Fruit fly (Drosophila melanogaster) whole organism, embryonic: Measurements from ENCODE around the gene ph-p.
A peak's percentile ranks its signal among the peaks of the same experiment; 100 is the strongest.

ENCODE experiments used
- CG1024 ChIP-seq: fragments of 200-800 bp; sonication (Bioruptor generic); IDR thresholded peaks from 2 replicates; pipeline ENCODE4 v1.3.6; 2022; ENCODE audit warnings: missing biosample characterization, missing genetic modification characterization
- CG10565 ChIP-seq: fragments of 200-800 bp; sonication (Bioruptor generic); optimal IDR thresholded peaks from 3 replicates; lab custom pipeline; 2016; ENCODE audit warnings: missing biosample characterization, mild to moderate bottlenecking, missing genetic modification characterization
- CG11398 ChIP-seq: fragments of 200-800 bp; sonication (Bioruptor generic); optimal IDR thresholded peaks from 2 replicates; lab custom pipeline; 2016; ENCODE audit warnings: missing biosample characterization, missing genetic modification characterization
- CG12744 ChIP-seq: fragments of 200-800 bp; sonication (Bioruptor generic); optimal IDR thresholded peaks from 2 replicates; lab custom pipeline; 2016; ENCODE audit warnings: missing biosample characterization, missing genetic modification characterization
- CG13424 ChIP-seq: fragments of 200-800 bp; sonication (Bioruptor generic); optimal IDR thresholded peaks from 2 replicates; lab custom pipeline; 2019; ENCODE audit warnings: missing biosample characterization, mild to moderate bottlenecking, missing genetic modification characterization, moderate library complexity
- CG15011 ChIP-seq: fragments of 200-800 bp; sonication (Bioruptor generic); optimal IDR thresholded peaks from 3 replicates; lab custom pipeline; 2018; ENCODE audit warnings: missing biosample characterization, mild to moderate bottlenecking, missing genetic modification characterization
- CG17612 ChIP-seq: fragments of 200-800 bp; sonication (Bioruptor generic); IDR thresholded peaks from 2 replicates; pipeline ENCODE4 v1.3.6; 2022; ENCODE audit warnings: missing biosample characterization, missing genetic modification characterization
- CG32772 ChIP-seq: fragments of 200-800 bp; sonication (Bioruptor generic); IDR thresholded peaks from 2 replicates; pipeline ENCODE4 v1.3.6; 2022; ENCODE audit warnings: missing biosample characterization, missing genetic modification characterization
- CG34224 ChIP-seq: fragments of 200-800 bp; sonication (Bioruptor generic); IDR thresholded peaks from 3 replicates; pipeline ENCODE4 v1.3.6; 2022; ENCODE audit warnings: missing biosample characterization, missing genetic modification characterization; ENCODE audit not compliant: partially characterized antibody
- CG34376 ChIP-seq: fragments of 200-800 bp; sonication (Bioruptor generic); optimal IDR thresholded peaks from 2 replicates; lab custom pipeline; 2018; ENCODE audit warnings: missing biosample characterization, mild to moderate bottlenecking, missing genetic modification characterization
- CG6813 ChIP-seq: fragments of 200-800 bp; sonication (Bioruptor generic); optimal IDR thresholded peaks from 2 replicates; lab custom pipeline; 2017; ENCODE audit warnings: missing biosample characterization, missing genetic modification characterization, mild to moderate bottlenecking, moderate library complexity, missing genetic modification reagents
- CG7357 ChIP-seq: fragments of 200-800 bp; sonication (Bioruptor generic); IDR thresholded peaks from 3 replicates; pipeline ENCODE4 v1.3.6; 2022; ENCODE audit warnings: missing biosample characterization, missing genetic modification characterization
- CG8388 ChIP-seq: fragments of 200-800 bp; sonication (Bioruptor generic); optimal IDR thresholded peaks from 2 replicates; lab custom pipeline; 2019; ENCODE audit warnings: missing biosample characterization, mild to moderate bottlenecking, missing genetic modification characterization, moderate library complexity
- CG9876 ChIP-seq: fragments of 200-800 bp; sonication (Bioruptor generic); optimal IDR thresholded peaks from 2 replicates; lab custom pipeline; 2016; ENCODE audit warnings: missing biosample characterization, missing genetic modification characterization
- CG9932 ChIP-seq: fragments of 200-800 bp; sonication (Bioruptor generic); IDR thresholded peaks from 2 replicates; pipeline ENCODE4 v1.3.6; 2022; ENCODE audit warnings: missing biosample characterization, missing genetic modification characterization
- CrebB ChIP-seq: fragments of 200-800 bp; sonication (Bioruptor generic); optimal IDR thresholded peaks from 3 replicates; lab custom pipeline; 2018; ENCODE audit warnings: missing biosample characterization, mild to moderate bottlenecking, missing genetic modification characterization
- Dfd ChIP-seq, 2 experiments: fragments of >200 bp; optimal IDR thresholded peaks; 2 replicates each; lab custom pipeline; 2017; ENCODE audit warnings: missing biosample characterization in 2 of 2, missing genetic modification characterization in 2 of 2
- Dll ChIP-seq: fragments of 200-800 bp; sonication (Bioruptor generic); IDR thresholded peaks from 4 replicates; pipeline ENCODE4 v1.3.6; 2022; ENCODE audit warnings: missing biosample characterization, missing genetic modification characterization; ENCODE audit not compliant: partially characterized antibody
- Elba2 ChIP-seq: fragments of 200-800 bp; sonication (Bioruptor generic); optimal IDR thresholded peaks from 3 replicates; lab custom pipeline; 2016; ENCODE audit warnings: missing biosample characterization, missing genetic modification characterization
- Fer2 ChIP-seq: fragments of 200-800 bp; sonication (Bioruptor generic); optimal IDR thresholded peaks from 2 replicates; lab custom pipeline; 2018; ENCODE audit warnings: missing biosample characterization, mild to moderate bottlenecking, missing genetic modification characterization, moderate library complexity
- HLH54F ChIP-seq: fragments of 200-800 bp; sonication (Bioruptor generic); optimal IDR thresholded peaks from 3 replicates; lab custom pipeline; 2016; ENCODE audit warnings: missing biosample characterization, missing genetic modification characterization
- Mes4 ChIP-seq: fragments of 200-800 bp; sonication (Bioruptor generic); optimal IDR thresholded peaks from 2 replicates; lab custom pipeline; 2016; ENCODE audit warnings: missing biosample characterization, missing genetic modification characterization
- Myb ChIP-seq: fragments of 200-800 bp; sonication (Bioruptor generic); optimal IDR thresholded peaks from 2 replicates; lab custom pipeline; 2016; ENCODE audit warnings: missing biosample characterization, missing genetic modification characterization
- Nf-YB ChIP-seq: fragments of 200-800 bp; sonication (Bioruptor generic); optimal IDR thresholded peaks from 3 replicates; lab custom pipeline; 2019; ENCODE audit warnings: missing biosample characterization, mild to moderate bottlenecking, missing genetic modification characterization, moderate library complexity
- Ravus ChIP-seq: fragments of 200-800 bp; sonication (Bioruptor generic); IDR thresholded peaks from 2 replicates; pipeline ENCODE4 v1.3.6; 2022; ENCODE audit warnings: missing biosample characterization, missing genetic modification characterization
- Sox100B ChIP-seq: fragments of 200-800 bp; sonication (Bioruptor generic); optimal IDR thresholded peaks from 3 replicates; lab custom pipeline; 2018; ENCODE audit warnings: missing biosample characterization, mild to moderate bottlenecking, missing genetic modification characterization
- Trl ChIP-seq, 3 experiments: fragments of >200 bp in 2 of 3; fragments of 200-800 bp in 1 of 3; sonication (Bioruptor generic) in 1 of 3; optimal IDR thresholded peaks; 2 replicates in 1 of 3; 3 replicates in 2 of 3; lab custom pipeline; 2016 to 2017; ENCODE audit warnings: missing biosample characterization in 1 of 3, missing genetic modification characterization in 1 of 3
- ac ChIP-seq: fragments of 200-800 bp; sonication (Bioruptor generic); optimal IDR thresholded peaks from 3 replicates; lab custom pipeline; 2017; ENCODE audit warnings: missing biosample characterization, mild to moderate bottlenecking, missing genetic modification characterization
- br ChIP-seq: fragments of >200 bp; optimal IDR thresholded peaks from 2 replicates; lab custom pipeline; 2017
- ci ChIP-seq: fragments of 200-800 bp; sonication (Bioruptor generic); IDR thresholded peaks from 3 replicates; pipeline ENCODE4 v1.3.6; 2022; ENCODE audit warnings: missing biosample characterization, missing genetic modification characterization
- ems ChIP-seq: fragments of 200-800 bp; sonication (Bioruptor generic); optimal IDR thresholded peaks from 3 replicates; lab custom pipeline; 2016; ENCODE audit warnings: missing biosample characterization, missing genetic modification characterization
- grau ChIP-seq: fragments of 200-800 bp; optimal IDR thresholded peaks from 3 replicates; lab custom pipeline; 2019; ENCODE audit warnings: missing biosample characterization, mild to moderate bottlenecking, missing genetic modification characterization, moderate library complexity
- ham ChIP-seq: fragments of 200-800 bp; sonication (Bioruptor generic); IDR thresholded peaks from 2 replicates; pipeline ENCODE4 v1.3.6; 2022; ENCODE audit warnings: missing biosample characterization, missing genetic modification characterization
- hbn ChIP-seq: fragments of 200-800 bp; sonication (Bioruptor generic); IDR thresholded peaks from 2 replicates; pipeline ENCODE4 v1.3.6; 2022; ENCODE audit warnings: missing biosample characterization, missing genetic modification characterization; ENCODE audit not compliant: partially characterized antibody
- hkb ChIP-seq, 2 experiments: fragments of 200-800 bp in 1 of 2; fragments of >200 bp in 1 of 2; sonication (Bioruptor generic) in 1 of 2; IDR thresholded peaks in 1 of 2; optimal IDR thresholded peaks in 1 of 2; 2 replicates each; pipeline versions ENCODE4 v1.3.6 to Lab custom; 2017 to 2022; ENCODE audit warnings: missing biosample characterization in 1 of 2, missing genetic modification characterization in 1 of 2
- hth ChIP-seq: fragments of >200 bp; optimal IDR thresholded peaks from 2 replicates; lab custom pipeline; 2017; ENCODE audit warnings: inconsistent platforms
- jigr1 ChIP-seq: fragments of 200-800 bp; sonication (Bioruptor generic); IDR thresholded peaks from 3 replicates; pipeline ENCODE4 v1.3.6; 2022; ENCODE audit warnings: missing biosample characterization, missing genetic modification characterization
- kni ChIP-seq: fragments of 200-800 bp; sonication (Bioruptor generic); optimal IDR thresholded peaks from 3 replicates; lab custom pipeline; 2017; ENCODE audit warnings: mild to moderate bottlenecking, missing biosample characterization, missing genetic modification reagents, missing genetic modification characterization
- p53 ChIP-seq: fragments of 200-800 bp; sonication (Bioruptor generic); optimal IDR thresholded peaks from 2 replicates; lab custom pipeline; 2016; ENCODE audit warnings: missing biosample characterization, missing genetic modification characterization
- pros ChIP-seq: fragments of 200-800 bp; sonication (Bioruptor generic); optimal IDR thresholded peaks from 3 replicates; lab custom pipeline; 2019; ENCODE audit warnings: missing biosample characterization, mild to moderate bottlenecking, missing genetic modification characterization, moderate library complexity
- psq ChIP-seq: fragments of 200-800 bp; sonication (Bioruptor generic); optimal IDR thresholded peaks from 2 replicates; lab custom pipeline; 2017; ENCODE audit warnings: missing biosample characterization, missing genetic modification characterization
- salm ChIP-seq: fragments of 200-800 bp; sonication (Bioruptor generic); optimal IDR thresholded peaks from 2 replicates; lab custom pipeline; 2018; ENCODE audit warnings: missing biosample characterization, mild to moderate bottlenecking, missing genetic modification characterization
- sc ChIP-seq, 3 experiments: fragments of >200 bp in 2 of 3; fragments of 200-800 bp in 1 of 3; sonication (Bioruptor generic) in 1 of 3; optimal IDR thresholded peaks; 2 replicates in 2 of 3; 3 replicates in 1 of 3; lab custom pipeline; 2017; ENCODE audit warnings: mild to moderate bottlenecking in 1 of 3, missing biosample characterization in 1 of 3, missing genetic modification characterization in 1 of 3, missing genetic modification reagents in 1 of 3
- seq ChIP-seq: fragments of 200-800 bp; sonication (Bioruptor generic); IDR thresholded peaks from 2 replicates; pipeline ENCODE4 v1.3.6; 2022; ENCODE audit warnings: missing biosample characterization, missing genetic modification characterization
- sqz ChIP-seq: fragments of 200-800 bp; sonication (Bioruptor generic); optimal IDR thresholded peaks from 3 replicates; lab custom pipeline; 2018; ENCODE audit warnings: missing biosample characterization, mild to moderate bottlenecking, missing genetic modification characterization
- sug ChIP-seq: fragments of 200-800 bp; optimal IDR thresholded peaks from 2 replicates; lab custom pipeline; 2019; ENCODE audit warnings: missing biosample characterization, mild to moderate bottlenecking, missing genetic modification characterization, moderate library complexity
- tap ChIP-seq: fragments of 200-800 bp; optimal IDR thresholded peaks from 3 replicates; lab custom pipeline; 2019; ENCODE audit warnings: missing biosample characterization, mild to moderate bottlenecking, missing genetic modification characterization, moderate library complexity
- vvl ChIP-seq: fragments of 200-800 bp; sonication (Bioruptor generic); IDR thresholded peaks from 2 replicates; pipeline ENCODE4 v1.3.6; 2022; ENCODE audit warnings: missing biosample characterization, missing genetic modification characterization
- zfh2 ChIP-seq: fragments of 200-800 bp; sonication (Bioruptor generic); optimal IDR thresholded peaks from 2 replicates; lab custom pipeline; 2016; ENCODE audit warnings: missing biosample characterization, missing genetic modification characterization

Gene ph-p

dm6 chrX:2136831-2137452 is 1.2 kb downstream of the ph-p start (continued):
- TF ChIP-seq CG15011 (GFP tag; lab: Kevin White, UChicago): peak; percentile 100
- TF ChIP-seq sqz (GFP tag; lab: Kevin White, UChicago): peak; percentile 100
- TF ChIP-seq ems (GFP tag; lab: Kevin White, UChicago): peak; percentile 100
- TF ChIP-seq ci (GFP tag; lab: Robert Waterston, UW): peak; percentile 100
- TF ChIP-seq kni (GFP tag; lab: Kevin White, UChicago): peak; percentile 99
- peak; percentile 100 for TF ChIP-seq HLH54F (GFP tag; lab: Kevin White, UChicago)
- TF ChIP-seq CG6813: peak; percentile 100
- TF ChIP-seq seq (GFP tag; lab: Robert Waterston, UW): peak; percentile 100
- TF ChIP-seq hth (lab: Kevin White, UChicago): no peak
- no peak for TF ChIP-seq sc (optimal IDR thresholded peaks at IDR 0.05; lab: Kevin White, UChicago)
- peak; percentile 100 for TF ChIP-seq sc (GFP tag; optimal IDR thresholded peaks at IDR 0.05; lab: Kevin White, UChicago)
- TF ChIP-seq ac: peak; percentile 100
- peak; percentile 99 for TF ChIP-seq Sox100B (GFP tag; lab: Kevin White, UChicago)
- peak; percentile 93 for TF ChIP-seq Nf-YB
- peak; percentile 100 for TF ChIP-seq CG9932 (GFP tag; lab: Robert Waterston, UW)
- peak; percentile 98 for TF ChIP-seq CG34376 (GFP tag; lab: Kevin White, UChicago)
- TF ChIP-seq CG1024: peak; percentile 99
- TF ChIP-seq sug (tag; lab: Kevin White, UChicago): peak; percentile 99
- peak; percentile 100 for TF ChIP-seq tap (tag; lab: Kevin White, UChicago)
- peak; percentile 100 for TF ChIP-seq ham (GFP tag; lab: Robert Waterston, UW)
- no peak for TF ChIP-seq pros
- no peak for TF ChIP-seq hbn (GFP tag; lab: Robert Waterston, UW)
- TF ChIP-seq CG34224 (GFP tag; lab: Robert Waterston, UW): no peak; the same call in 2 of the 3 replicates
- TF ChIP-seq vvl (GFP tag; lab: Robert Waterston, UW): peak; percentile 100
- no peak for TF ChIP-seq br
- peak in 1 of 2 experiments; percentile 59 for TF ChIP-seq Dfd (GFP tag; optimal IDR thresholded peaks at IDR 0.05; lab: Kevin White, UChicago)
- peak; percentile 99 for TF ChIP-seq salm
- peak; percentile 99 for TF ChIP-seq p53 (GFP tag; lab: Kevin White, UChicago)
- TF ChIP-seq CG8388 (GFP tag; lab: Kevin White, UChicago): peak; percentile 100
- TF ChIP-seq CG11398 (GFP tag; lab: Kevin White, UChicago): peak; percentile 100
- TF ChIP-seq CG7357 (GFP tag; lab: Robert Waterston, UW): peak; percentile 99
- TF ChIP-seq CG12744 (GFP tag; lab: Kevin White, UChicago): peak; percentile 100
- peak; percentile 100 for TF ChIP-seq CG13424 (tag; lab: Kevin White, UChicago)
- no peak for TF ChIP-seq hkb (optimal IDR thresholded peaks at IDR 0.05; lab: Kevin White, UChicago)
- TF ChIP-seq hkb (GFP tag; IDR thresholded peaks at IDR 0.05; lab: Robert Waterston, UW): peak; percentile 100
- TF ChIP-seq CrebB (tag; lab: Kevin White, UChicago): peak; percentile 100
- TF ChIP-seq Dll (GFP tag; lab: Robert Waterston, UW): no peak
- TF ChIP-seq CG32772 (GFP tag; lab: Robert Waterston, UW): peak; percentile 100
- TF ChIP-seq CG10565: peak; percentile 100
- peak; percentile 100 for TF ChIP-seq zfh2
- TF ChIP-seq CG17612 (GFP tag; lab: Robert Waterston, UW): peak; percentile 100
- peak; percentile 99 for TF ChIP-seq CG9876 (GFP tag; lab: Kevin White, UChicago)
- TF ChIP-seq Trl (optimal IDR thresholded peaks at IDR 0.05; lab: Kevin White, UChicago): peak; percentile 62 to 76
- TF ChIP-seq Trl (GFP tag; optimal IDR thresholded peaks at IDR 0.05; lab: Kevin White, UChicago): peak; percentile 100
- peak; percentile 100 for TF ChIP-seq Elba2 (GFP tag; lab: Kevin White, UChicago)
- TF ChIP-seq Ravus (GFP tag; lab: Robert Waterston, UW): peak; percentile 100
- TF ChIP-seq grau (tag; lab: Kevin White, UChicago): peak; percentile 100
- peak; percentile 100 for TF ChIP-seq Fer2
- peak; percentile 97 for TF ChIP-seq Myb (GFP tag; lab: Kevin White, UChicago)
- TF ChIP-seq Mes4: peak; percentile 100
- TF ChIP-seq psq (GFP tag; lab: Kevin White, UChicago): peak; percentile 98
- TF ChIP-seq jigr1 (GFP tag; lab: Robert Waterston, UW): peak; percentile 100
